Fruit fly (Drosophila melanogaster): ENCODE results near the gene CG9692.
A peak's percentile ranks its signal among the peaks of the same experiment; 100 is the strongest.

CG9692 gene

dm6 chr3L:16699292-16700026 lies 5.3 kb upstream of the CG9692 start:
- TF ChIP-seq Pdp1 (GFP tag; optimal IDR thresholded peaks at IDR 0.05) (peak in 1 of 2 experiments; percentile 75), Med (GFP tag) (peak; percentile 71), CG2678 (tag; optimal IDR thresholded peaks at IDR 0.05) (peak; percentile 20), slbo (GFP tag; IDR thresholded peaks at IDR 0.05) (no peak), Asciz (GFP tag; optimal IDR thresholded peaks at IDR 0.05) (peak; percentile 4), CG8290 (GFP tag; optimal IDR thresholded peaks at IDR 0.05) (no peak), CG8290 (tag; optimal IDR thresholded peaks at IDR 0.05) (peak in 1 of 2 experiments; percentile 9), chm (GFP tag; IDR thresholded peaks at IDR 0.05) (no peak), gcm (GFP tag; optimal IDR thresholded peaks at IDR 0.05) (peak; percentile 23), CG4360 (GFP tag; IDR thresholded peaks at IDR 0.05) (peak; percentile 56; the same call in 1 of the 2 replicates), ATbp (GFP tag; optimal IDR thresholded peaks at IDR 0.05) (peak; percentile 19), NfI (GFP tag; optimal IDR thresholded peaks at IDR 0.05) (no peak), Nf-YC (tag; optimal IDR thresholded peaks at IDR 0.05) (no peak), wek (GFP tag; optimal IDR thresholded peaks at IDR 0.05) (peak; percentile 29), CG9215 (GFP tag; IDR thresholded peaks at IDR 0.05) (no peak), CG1603 (tag; optimal IDR thresholded peaks at IDR 0.05) (peak; percentile 24), nerfin-2 (GFP tag; IDR thresholded peaks at IDR 0.05; ENCODE audit: partially characterized antibody) (no peak), Ssrp (tag; optimal IDR thresholded peaks at IDR 0.05) (no peak), kah (GFP tag; optimal IDR thresholded peaks at IDR 0.05) (no peak), CG10462 (GFP tag; optimal IDR thresholded peaks at IDR 0.05) (no peak), Tbp (GFP tag; optimal IDR thresholded peaks at IDR 0.05) (no peak), CoRest (tag; optimal IDR thresholded peaks at IDR 0.05) (no peak), Bteb2 (GFP tag; optimal IDR thresholded peaks at IDR 0.05) (no peak), lilli (GFP tag; optimal IDR thresholded peaks at IDR 0.05) (no peak), ase (GFP tag; IDR thresholded peaks at IDR 0.05) (0 out of 3 replicates have a peak, but pooled peaks have one; percentile 12), otp (GFP tag; IDR thresholded peaks at IDR 0.05) (peak; percentile 57; the same call in 1 of the 3 replicates), E2f2 (GFP tag; IDR thresholded peaks at IDR 0.05) (no peak), eyg (GFP tag; optimal IDR thresholded peaks at IDR 0.05) (no peak), Poxn (GFP tag; IDR thresholded peaks at IDR 0.05) (0 out of 2 replicates have a peak, but pooled peaks have one; percentile 11), HmgD (GFP tag; optimal IDR thresholded peaks at IDR 0.05) (no peak), CG14441 (GFP tag; IDR thresholded peaks at IDR 0.05) (0 out of 2 replicates have a peak, but pooled peaks have one; percentile 16), CG1529 (GFP tag; optimal IDR thresholded peaks at IDR 0.05) (peak; percentile 18), Lim3 (GFP tag; IDR thresholded peaks at IDR 0.05) (no peak), kni (GFP tag; optimal IDR thresholded peaks at IDR 0.05) (peak; percentile 64), Sox100B (GFP tag; optimal IDR thresholded peaks at IDR 0.05) (peak; percentile 11), org-1 (GFP tag; optimal IDR thresholded peaks at IDR 0.05) (no peak), tll (GFP tag; optimal IDR thresholded peaks at IDR 0.05) (no peak), bbx (GFP tag; IDR thresholded peaks at IDR 0.05; ENCODE audit: partially characterized antibody) (no peak), CG15269 (tag; optimal IDR thresholded peaks at IDR 0.05) (peak; percentile 22), Awh (GFP tag; IDR thresholded peaks at IDR 0.05) (peak; percentile 44; the same call in 1 of the 2 replicates), sens (GFP tag) (peak; percentile 71), vvl (GFP tag; IDR thresholded peaks at IDR 0.05) (0 out of 2 replicates have a peak, but pooled peaks have one; percentile 7), CG17328 (GFP tag; IDR thresholded peaks at IDR 0.05) (no peak), grn (GFP tag; optimal IDR thresholded peaks at IDR 0.05) (peak; percentile 48), dmrt11E (tag; optimal IDR thresholded peaks at IDR 0.05) (no peak), Blimp-1 (GFP tag; optimal IDR thresholded peaks at IDR 0.05) (peak; percentile 65), crol (GFP tag; IDR thresholded peaks at IDR 0.05) (peak; percentile 64), btn (GFP tag; optimal IDR thresholded peaks at IDR 0.05) (no peak), CG6689 (GFP tag; IDR thresholded peaks at IDR 0.05) (0 out of 2 replicates have a peak, but pooled peaks have one; percentile 11)

Measured in whole organism, embryonic.